Fruit fly (Drosophila melanogaster): ENCODE measurements around the gene TTLL1B.

TTLL1B gene

dm6 chr3L:4613083-4613482, 35.0 kb upstream of the TTLL1B start (continued):
- TF ChIP-seq CG8290 (GFP tag; optimal IDR thresholded peaks at IDR 0.05) = peak; percentile 89
- TF ChIP-seq CG8290 (tag; optimal IDR thresholded peaks at IDR 0.05) = peak; percentile 65 to 79
- peak; percentile 96 for TF ChIP-seq CG8924 (tag; optimal IDR thresholded peaks at IDR 0.05)
- peak; percentile 93 for TF ChIP-seq CG32532 (GFP tag; IDR thresholded peaks at IDR 0.05)
- TF ChIP-seq CG18011 (GFP tag; optimal IDR thresholded peaks at IDR 0.05) = peak; percentile 77
- no peak for TF ChIP-seq Hr39 (optimal IDR thresholded peaks at IDR 0.05)
- peak; percentile 26 for TF ChIP-seq her (GFP tag; optimal IDR thresholded peaks at IDR 0.05)
- peak; percentile 96 for TF ChIP-seq CG4424 (GFP tag; optimal IDR thresholded peaks at IDR 0.05)
- no peak for TF ChIP-seq lov (optimal IDR thresholded peaks at IDR 0.05)
- peak; percentile 90 for TF ChIP-seq lov (GFP tag; IDR thresholded peaks at IDR 0.05)
- TF ChIP-seq CG11247 (GFP tag; IDR thresholded peaks at IDR 0.05) = peak; percentile 92
- no peak for TF ChIP-seq Lpt (GFP tag; optimal IDR thresholded peaks at IDR 0.05)
- peak; percentile 88 for TF ChIP-seq CG9437 (GFP tag; optimal IDR thresholded peaks at IDR 0.05)
- peak; percentile 93 for TF ChIP-seq Fer3 (tag; optimal IDR thresholded peaks at IDR 0.05)
- TF ChIP-seq Doc2 (GFP tag; IDR thresholded peaks at IDR 0.05) = peak; percentile 80
- TF ChIP-seq btn (GFP tag; optimal IDR thresholded peaks at IDR 0.05) = peak; percentile 88
- peak; percentile 94 for TF ChIP-seq phol (tag; optimal IDR thresholded peaks at IDR 0.05)
- no peak for TF ChIP-seq h (optimal IDR thresholded peaks at IDR 0.05)
- peak; percentile 88 for TF ChIP-seq Six4 (GFP tag; optimal IDR thresholded peaks at IDR 0.05)
- peak; percentile 92 for TF ChIP-seq ranshi (GFP tag; IDR thresholded peaks at IDR 0.05)
- TF ChIP-seq z (GFP tag; IDR thresholded peaks at IDR 0.05) = peak; percentile 70; the same call in 2 of the 3 replicates
- TF ChIP-seq Trl (optimal IDR thresholded peaks at IDR 0.05) = no peak
- peak; percentile 85 for TF ChIP-seq Trl (GFP tag; optimal IDR thresholded peaks at IDR 0.05)
- peak; percentile 88 for TF ChIP-seq run (tag; optimal IDR thresholded peaks at IDR 0.05)
- peak; percentile 94 for TF ChIP-seq CG12391 (tag; optimal IDR thresholded peaks at IDR 0.05)
- peak; percentile 83 for TF ChIP-seq CG33213 (GFP tag; optimal IDR thresholded peaks at IDR 0.05)
- no peak for TF ChIP-seq Scr (GFP tag; IDR thresholded peaks at IDR 0.05; ENCODE audit: partially characterized antibody)
- TF ChIP-seq seq (GFP tag; IDR thresholded peaks at IDR 0.05) = peak; percentile 92
- TF ChIP-seq CG15073 (GFP tag; optimal IDR thresholded peaks at IDR 0.05) = peak; percentile 56
- TF ChIP-seq Side (GFP tag; optimal IDR thresholded peaks at IDR 0.05) = peak; percentile 89
- peak; percentile 94 for TF ChIP-seq CG10147 (GFP tag; optimal IDR thresholded peaks at IDR 0.05)
- TF ChIP-seq H2.0 (GFP tag; IDR thresholded peaks at IDR 0.05) = peak; percentile 92
- no peak for TF ChIP-seq Bgb (GFP tag; IDR thresholded peaks at IDR 0.05; ENCODE audit: partially characterized antibody)
- peak; percentile 93 for TF ChIP-seq D19A (tag; optimal IDR thresholded peaks at IDR 0.05)
- TF ChIP-seq CG6689 (GFP tag; IDR thresholded peaks at IDR 0.05) = peak; percentile 95
- peak; percentile 94 for TF ChIP-seq Fer1 (GFP tag; optimal IDR thresholded peaks at IDR 0.05)
- TF ChIP-seq zfh1 (GFP tag; IDR thresholded peaks at IDR 0.05) = peak; percentile 95
- peak; percentile 94 for TF ChIP-seq nau (GFP tag; optimal IDR thresholded peaks at IDR 0.05)
- TF ChIP-seq CG32767 (GFP tag; IDR thresholded peaks at IDR 0.05) = peak; percentile 93
- peak; percentile 96 for TF ChIP-seq ara (GFP tag; IDR thresholded peaks at IDR 0.05)
- peak; percentile 94 for TF ChIP-seq CG14710 (tag; optimal IDR thresholded peaks at IDR 0.05)
- peak; percentile 56 for TF ChIP-seq CG4328 (GFP tag; optimal IDR thresholded peaks at IDR 0.05)
- peak; percentile 91 for TF ChIP-seq CG12071 (GFP tag; optimal IDR thresholded peaks at IDR 0.05)
- peak; percentile 95 for TF ChIP-seq CG17361 (GFP tag; IDR thresholded peaks at IDR 0.05)
- peak; percentile 92 for TF ChIP-seq peb (GFP tag; IDR thresholded peaks at IDR 0.05)
- peak; percentile 42 for TF ChIP-seq en (GFP tag; optimal IDR thresholded peaks at IDR 0.05)
- peak; percentile 90 for TF ChIP-seq CG1529 (GFP tag; optimal IDR thresholded peaks at IDR 0.05)
- TF ChIP-seq CG1792 (GFP tag; optimal IDR thresholded peaks at IDR 0.05) = peak; percentile 86
- TF ChIP-seq da (GFP tag; optimal IDR thresholded peaks at IDR 0.05) = peak; percentile 74
- peak; percentile 63; the same call in 1 of the 2 replicates for TF ChIP-seq CkIIα-i1 (GFP tag; IDR thresholded peaks at IDR 0.05)
- peak; percentile 96 for TF ChIP-seq CG14441 (GFP tag; IDR thresholded peaks at IDR 0.05)
- TF ChIP-seq CG2889 (GFP tag; IDR thresholded peaks at IDR 0.05) = peak; percentile 73
- peak; percentile 94 for TF ChIP-seq BtbVII (GFP tag; optimal IDR thresholded peaks at IDR 0.05)
- TF ChIP-seq CG7372 (GFP tag; IDR thresholded peaks at IDR 0.05) = peak; percentile 92

Data from whole organism, embryonic.